Worm (Caenorhabditis elegans): ENCODE results near the gene sto-4.

DNA sequence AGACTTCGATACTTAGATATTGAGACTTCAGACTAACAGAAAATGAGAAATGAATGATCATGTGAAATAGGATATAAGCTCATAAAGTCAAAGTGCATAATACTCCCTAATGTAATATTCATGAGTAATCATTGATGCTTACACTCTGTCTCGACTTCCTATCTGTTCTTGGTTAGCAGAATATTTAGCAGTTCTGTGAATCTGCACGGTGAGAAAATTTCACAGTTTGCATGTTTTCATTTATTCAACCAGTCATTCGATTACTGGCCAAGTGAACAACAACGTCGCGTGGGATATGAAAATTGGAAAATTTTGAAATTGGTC, 36.5 kb upstream of the sto-4 start:
- no peak for TF ChIP-seq blmp-1 (tag; optimal IDR thresholded peaks at IDR 0.05)
- TF ChIP-seq nhr-76 (tag; optimal IDR thresholded peaks at IDR 0.05) = no peak
- no peak for TF ChIP-seq lin-13 (tag; optimal IDR thresholded peaks at IDR 0.05)
- no peak for TF ChIP-seq mep-1 (tag; optimal IDR thresholded peaks at IDR 0.05)
- no peak for TF ChIP-seq pha-4 (tag; optimal IDR thresholded peaks at IDR 0.05)
- no peak for TF ChIP-seq nhr-2 (tag; optimal IDR thresholded peaks at IDR 0.05)
